Worm (Caenorhabditis elegans) whole organism, young adult: ENCODE measurements around the gene ZK792.12.

Experiments
- B0336.3 ChIP-seq: fragments of 200-800 bp; sonication (Bioruptor generic); IDR thresholded peaks from 2 replicates; pipeline ENCODE4 v1.3.6; 2022; ENCODE audit warnings: missing genetic modification characterization, missing compliant biosample characterization
- C17E4.6 ChIP-seq: fragments of 200-800 bp; sonication (Bioruptor generic); IDR thresholded peaks from 2 replicates; pipeline ENCODE4 v1.3.6; 2022; ENCODE audit warnings: missing genetic modification reagents, missing genetic modification characterization, missing compliant biosample characterization
- D2030.7 ChIP-seq: fragments of 200-800 bp; sonication (Bioruptor generic); IDR thresholded peaks from 2 replicates; pipeline ENCODE4 v1.3.6; 2022; ENCODE audit warnings: missing genetic modification reagents, missing genetic modification characterization, missing compliant biosample characterization
- F23B12.7 ChIP-seq: sonication (generic microtip); optimal IDR thresholded peaks from 2 replicates; lab custom pipeline; 2017; ENCODE audit warnings: missing genetic modification characterization, mild to moderate bottlenecking, missing compliant biosample characterization, antibody characterized with exemption, moderate library complexity; ENCODE audit not compliant: insufficient read depth
- F52B5.7 ChIP-seq: sonication (generic microtip); optimal IDR thresholded peaks from 2 replicates; lab custom pipeline; 2016; ENCODE audit warnings: mild to moderate bottlenecking, missing genetic modification characterization, missing compliant biosample characterization
- K11D2.4 ChIP-seq: fragments of 200-800 bp; sonication (Bioruptor generic); IDR thresholded peaks from 2 replicates; pipeline ENCODE4 v1.3.6; 2022; ENCODE audit warnings: missing genetic modification reagents, missing genetic modification characterization, missing compliant biosample characterization
- K12H6.12 ChIP-seq: fragments of 200-800 bp; sonication (Bioruptor generic); optimal IDR thresholded peaks from 2 replicates; lab custom pipeline; 2018; ENCODE audit warnings: mild to moderate bottlenecking, missing genetic modification characterization, missing compliant biosample characterization
- atf-7 ChIP-seq: sonication (generic microtip); optimal IDR thresholded peaks from 2 replicates; lab custom pipeline; 2017; ENCODE audit warnings: mild to moderate bottlenecking, missing genetic modification characterization, missing compliant biosample characterization
- attf-3 ChIP-seq: fragments of 200-800 bp; sonication (Bioruptor generic); conservative IDR thresholded peaks from 2 replicates; pipeline ENCODE4 v1.3.6; 2022; ENCODE audit warnings: missing genetic modification reagents, missing genetic modification characterization, missing compliant biosample characterization
- attf-6 ChIP-seq: fragments of 200-800 bp; sonication (Bioruptor generic); IDR thresholded peaks from 2 replicates; pipeline ENCODE4 v1.3.6; 2022; ENCODE audit warnings: missing genetic modification reagents, missing genetic modification characterization, missing compliant biosample characterization
- bed-1 ChIP-seq: fragments of 200-800 bp; sonication (Bioruptor generic); IDR thresholded peaks from 2 replicates; pipeline ENCODE4 v1.3.6; 2022; ENCODE audit warnings: missing genetic modification reagents, missing genetic modification characterization, missing compliant biosample characterization
- cebp-1 ChIP-seq, 2 experiments: fragments of 200-800 bp in 1 of 2; sonication (Bioruptor generic) in 1 of 2; sonication (generic microtip) in 1 of 2; IDR thresholded peaks in 1 of 2; optimal IDR thresholded peaks in 1 of 2; 2 replicates each; pipeline versions ENCODE4 v1.3.6 to Lab custom; 2017 to 2022; ENCODE audit warnings: missing compliant biosample characterization in 2 of 2, missing genetic modification characterization in 2 of 2, mild to moderate bottlenecking in 1 of 2, missing genetic modification reagents in 1 of 2, moderate library complexity in 1 of 2
- ceh-100 ChIP-seq: fragments of 200-800 bp; sonication (Bioruptor generic); IDR thresholded peaks from 2 replicates; pipeline ENCODE4 v1.3.6; 2022; ENCODE audit warnings: missing genetic modification reagents, missing genetic modification characterization, missing compliant biosample characterization
- ceh-40 ChIP-seq: fragments of 200-800 bp; sonication (Bioruptor generic); IDR thresholded peaks from 2 replicates; pipeline ENCODE4 v1.3.6; 2022; ENCODE audit warnings: missing genetic modification characterization, missing compliant biosample characterization
- ceh-79 ChIP-seq: sonication (generic microtip); optimal IDR thresholded peaks from 2 replicates; lab custom pipeline; 2017; ENCODE audit warnings: mild to moderate bottlenecking, missing genetic modification characterization, missing compliant biosample characterization
- dpl-1 ChIP-seq: fragments of 150-350 bp; optimal IDR thresholded peaks from 2 replicates; lab custom pipeline; 2014; ENCODE audit warnings: missing biosample characterization, missing genetic modification reagents, missing genetic modification characterization
- egl-44 ChIP-seq: fragments of 200-800 bp; sonication (Bioruptor generic); IDR thresholded peaks from 2 replicates; pipeline ENCODE4 v1.3.6; 2022; ENCODE audit warnings: missing genetic modification reagents, missing genetic modification characterization, missing compliant biosample characterization
- egrh-3 ChIP-seq: fragments of 200-800 bp; sonication (Bioruptor generic); IDR thresholded peaks from 2 replicates; pipeline ENCODE4 v1.3.6; 2022; ENCODE audit warnings: missing genetic modification reagents, missing genetic modification characterization, missing compliant biosample characterization
- him-1 ChIP-seq: sonication (generic microtip); optimal IDR thresholded peaks from 2 replicates; lab custom pipeline; 2016; ENCODE audit warnings: missing genotype, missing genetic modification reagents, missing genetic modification characterization, missing compliant biosample characterization
- hmg-20 ChIP-seq: fragments of 200-800 bp; sonication (Bioruptor generic); IDR thresholded peaks from 2 replicates; pipeline ENCODE4 v1.3.6; 2022; ENCODE audit warnings: missing genetic modification reagents, missing genetic modification characterization, missing compliant biosample characterization
- hsf-1 ChIP-seq: fragments of 200-800 bp; sonication (Bioruptor generic); IDR thresholded peaks from 2 replicates; pipeline ENCODE4 v1.3.6; 2022; ENCODE audit warnings: missing genetic modification reagents, missing genetic modification characterization, missing compliant biosample characterization
- let-607 ChIP-seq, 2 experiments: fragments of 200-800 bp in 1 of 2; sonication (Bioruptor generic) in 1 of 2; sonication (generic microtip) in 1 of 2; optimal IDR thresholded peaks; 2 replicates each; lab custom pipeline; 2016 to 2018; ENCODE audit warnings: mild to moderate bottlenecking in 2 of 2, missing compliant biosample characterization in 2 of 2, missing genetic modification characterization in 2 of 2, moderate library complexity in 2 of 2, missing genotype in 1 of 2
- lin-35 ChIP-seq, 3 experiments: fragments of 150-350 bp in 2 of 3; sonication (generic microtip) in 1 of 3; optimal IDR thresholded peaks; 2 replicates each; lab custom pipeline; 2014 to 2018; ENCODE audit warnings: missing biosample characterization in 3 of 3, missing genetic modification characterization in 3 of 3, missing genetic modification reagents in 3 of 3
- lin-54 ChIP-seq: fragments of 200-800 bp; sonication (Bioruptor generic); optimal IDR thresholded peaks from 2 replicates; lab custom pipeline; 2018; ENCODE audit warnings: mild to moderate bottlenecking, missing genetic modification characterization, missing compliant biosample characterization
- lir-1 ChIP-seq: fragments of 200-800 bp; sonication (Bioruptor generic); conservative IDR thresholded peaks from 2 replicates; pipeline ENCODE4 v1.3.6; 2022; ENCODE audit warnings: missing genetic modification reagents, missing genetic modification characterization, missing compliant biosample characterization
- lsl-1 ChIP-seq: fragments of 200-800 bp; sonication (Bioruptor generic); optimal IDR thresholded peaks from 2 replicates; lab custom pipeline; 2018; ENCODE audit warnings: mild to moderate bottlenecking, missing genetic modification characterization, moderate library complexity, missing compliant biosample characterization
- lsy-27 ChIP-seq: sonication (generic microtip); optimal IDR thresholded peaks from 2 replicates; lab custom pipeline; 2017; ENCODE audit warnings: missing genetic modification characterization, mild to moderate bottlenecking, missing compliant biosample characterization, antibody characterized with exemption, missing genotype, borderline replicate concordance; ENCODE audit not compliant: insufficient read depth
- madf-6 ChIP-seq: fragments of 200-800 bp; sonication (Bioruptor generic); IDR thresholded peaks from 2 replicates; pipeline ENCODE4 v1.3.6; 2022; ENCODE audit warnings: missing genetic modification reagents, missing genetic modification characterization, missing compliant biosample characterization
- madf-8 ChIP-seq: fragments of 200-800 bp; sonication (Bioruptor generic); conservative IDR thresholded peaks from 2 replicates; pipeline ENCODE4 v1.3.6; 2022; ENCODE audit warnings: missing genetic modification reagents, missing genetic modification characterization, missing compliant biosample characterization
- mel-28 ChIP-seq: sonication (generic microtip); optimal IDR thresholded peaks from 2 replicates; lab custom pipeline; 2016; ENCODE audit warnings: borderline replicate concordance, mild to moderate bottlenecking, missing genetic modification characterization, missing compliant biosample characterization
- nfyb-1 ChIP-seq: fragments of 200-800 bp; sonication (Bioruptor generic); IDR thresholded peaks from 2 replicates; pipeline ENCODE4 v1.3.6; 2022; ENCODE audit warnings: missing genetic modification reagents, missing genetic modification characterization, missing compliant biosample characterization
- nhr-120 ChIP-seq: fragments of 200-800 bp; sonication (Bioruptor generic); IDR thresholded peaks from 2 replicates; pipeline ENCODE4 v1.3.6; 2022; ENCODE audit warnings: missing genetic modification characterization, missing compliant biosample characterization
- nhr-179 ChIP-seq: sonication (generic microtip); optimal IDR thresholded peaks from 2 replicates; lab custom pipeline; 2016; ENCODE audit warnings: mild to moderate bottlenecking, missing genetic modification characterization, missing compliant biosample characterization
- nhr-80 ChIP-seq: sonication (generic microtip); optimal IDR thresholded peaks from 2 replicates; lab custom pipeline; 2016; ENCODE audit warnings: missing genetic modification characterization, missing compliant biosample characterization
- pbrm-1 ChIP-seq: fragments of 200-800 bp; sonication (Bioruptor generic); IDR thresholded peaks from 2 replicates; pipeline ENCODE4 v1.3.6; 2022; ENCODE audit warnings: missing genetic modification reagents, missing genetic modification characterization, missing compliant biosample characterization
- rcor-1 ChIP-seq: fragments of 200-800 bp; sonication (Bioruptor generic); IDR thresholded peaks from 2 replicates; pipeline ENCODE4 v1.3.6; 2022; ENCODE audit warnings: missing genetic modification reagents, missing genetic modification characterization, missing compliant biosample characterization
- sdz-38 ChIP-seq: sonication (generic microtip); optimal IDR thresholded peaks from 2 replicates; lab custom pipeline; 2016; ENCODE audit warnings: missing genotype, missing genetic modification characterization, missing compliant biosample characterization
- snpc-1.3 ChIP-seq: sonication (generic microtip); optimal IDR thresholded peaks from 2 replicates; lab custom pipeline; 2017; ENCODE audit warnings: missing genetic modification characterization, mild to moderate bottlenecking, missing compliant biosample characterization, antibody characterized with exemption, moderate library complexity, missing genotype, missing genetic modification reagents; ENCODE audit not compliant: insufficient read depth
- snpc-4 ChIP-seq, 5 experiments: fragments of 150-350 bp in 1 of 5; sonication (generic microtip) in 4 of 5; optimal IDR thresholded peaks; 2 replicates each; lab custom pipeline; 2014 to 2018; ENCODE audit warnings: missing genetic modification characterization in 5 of 5, missing biosample characterization in 3 of 5, antibody characterized with exemption in 2 of 5, mild to moderate bottlenecking in 2 of 5, missing compliant biosample characterization in 2 of 5, missing genotype in 2 of 5, moderate library complexity in 2 of 5, missing genetic modification reagents in 1 of 5
- somi-1 ChIP-seq: fragments of 200-800 bp; sonication (Bioruptor generic); optimal IDR thresholded peaks from 2 replicates; lab custom pipeline; 2018; ENCODE audit warnings: mild to moderate bottlenecking, missing genetic modification characterization, missing compliant biosample characterization
- ztf-18 ChIP-seq: sonication (generic microtip); optimal IDR thresholded peaks from 2 replicates; lab custom pipeline; 2016; ENCODE audit warnings: missing genotype, mild to moderate bottlenecking, missing genetic modification characterization, missing compliant biosample characterization
- ztf-22 ChIP-seq: fragments of 200-800 bp; sonication (Bioruptor generic); optimal IDR thresholded peaks from 2 replicates; lab custom pipeline; 2018; ENCODE audit warnings: mild to moderate bottlenecking, missing genetic modification characterization, moderate library complexity, missing compliant biosample characterization
- ztf-25 ChIP-seq: fragments of 200-800 bp; sonication (Bioruptor generic); IDR thresholded peaks from 2 replicates; pipeline ENCODE4 v1.3.6; 2022; ENCODE audit warnings: missing genetic modification reagents, missing genetic modification characterization, missing compliant biosample characterization

Gene ZK792.12

ce11 chrIV:11691524-11691923, 2.1 kb upstream of the ZK792.12 start:
- TF ChIP-seq nhr-80 (tag; lab: Kevin White, UChicago) (peak; percentile 12), ceh-79 (no peak), snpc-4 (GFP tag; optimal IDR thresholded peaks at IDR 0.05; lab: Kevin White, UChicago) (no peak), snpc-4 (tag; optimal IDR thresholded peaks at IDR 0.05; lab: Kevin White, UChicago) (peak in 1 of 4 experiments; percentile 25), snpc-1.3 (no peak), cebp-1 (GFP tag; IDR thresholded peaks at IDR 0.05; lab: Robert Waterston, UW) (no peak), cebp-1 (tag; optimal IDR thresholded peaks at IDR 0.05; lab: Kevin White, UChicago) (peak; percentile 22)

- TF ChIP-seq pbrm-1 (GFP tag; lab: Robert Waterston, UW): peak; percentile 42; the same call in 1 of the 2 replicates
- no peak for TF ChIP-seq bed-1
- TF ChIP-seq D2030.7 (GFP tag; lab: Robert Waterston, UW): no peak
- no peak for TF ChIP-seq nhr-120
- peak in 1 of 3 experiments; percentile 46 for TF ChIP-seq lin-35 (GFP tag; optimal IDR thresholded peaks at IDR 0.05; lab: Kevin White, UChicago)
- peak; percentile 47 for TF ChIP-seq egrh-3 (GFP tag; lab: Robert Waterston, UW)
- TF ChIP-seq ztf-25 (GFP tag; lab: Robert Waterston, UW): no peak
- peak; percentile 66 for TF ChIP-seq K12H6.12 (tag; lab: Kevin White, UChicago)
- no peak for TF ChIP-seq ceh-40
- peak; percentile 34 for TF ChIP-seq lin-54 (GFP tag; lab: Kevin White, UChicago)
- no peak for TF ChIP-seq K11D2.4 (GFP tag; lab: Robert Waterston, UW)
- no peak for TF ChIP-seq F52B5.7 (tag; lab: Kevin White, UChicago)
- no peak for TF ChIP-seq dpl-1 (GFP tag; lab: Kevin White, UChicago)
- TF ChIP-seq mel-28: no peak
- TF ChIP-seq hsf-1 (GFP tag; lab: Robert Waterston, UW): no peak
- no peak for TF ChIP-seq ceh-100 (GFP tag; lab: Robert Waterston, UW)
- no peak for TF ChIP-seq attf-3 (GFP tag; lab: Robert Waterston, UW)
- 0 out of 2 replicates have a peak, but pooled peaks have one; percentile 23 for TF ChIP-seq rcor-1 (GFP tag; lab: Robert Waterston, UW)
- peak; percentile 21 for TF ChIP-seq ztf-18 (tag; lab: Kevin White, UChicago)
- no peak for TF ChIP-seq madf-8 (GFP tag; lab: Robert Waterston, UW)
- TF ChIP-seq lir-1: no peak
- no peak for TF ChIP-seq somi-1 (GFP tag; lab: Kevin White, UChicago)
- TF ChIP-seq sdz-38: no peak
- TF ChIP-seq C17E4.6 (GFP tag; lab: Robert Waterston, UW): no peak
- TF ChIP-seq let-607 (tag; optimal IDR thresholded peaks at IDR 0.05; lab: Kevin White, UChicago): peak in 1 of 2 experiments; percentile 53
- TF ChIP-seq hmg-20 (GFP tag; lab: Robert Waterston, UW): no peak
- no peak for TF ChIP-seq lsy-27 (tag; lab: Kevin White, UChicago)
- peak; percentile 49; the same call in 1 of the 2 replicates for TF ChIP-seq nfyb-1 (GFP tag; lab: Robert Waterston, UW)
- no peak for TF ChIP-seq snpc-4 (GFP tag; optimal IDR thresholded peaks at IDR 0.05; lab: Kevin White, UChicago)
- peak in 3 of 4 experiments; percentile 15 to 43 (median 25) for TF ChIP-seq snpc-4 (tag; optimal IDR thresholded peaks at IDR 0.05; lab: Kevin White, UChicago)
- TF ChIP-seq him-1 (tag; lab: Kevin White, UChicago): no peak
- no peak for TF ChIP-seq lsl-1
- no peak for TF ChIP-seq madf-6 (GFP tag; lab: Robert Waterston, UW)
- TF ChIP-seq attf-6: no peak
- TF ChIP-seq B0336.3 (GFP tag; lab: Robert Waterston, UW): peak; percentile 86
- no peak for TF ChIP-seq cebp-1 (GFP tag; IDR thresholded peaks at IDR 0.05; lab: Robert Waterston, UW)
- peak; percentile 72 for TF ChIP-seq cebp-1 (tag; optimal IDR thresholded peaks at IDR 0.05; lab: Kevin White, UChicago)
- TF ChIP-seq nhr-179 (tag; lab: Kevin White, UChicago): no peak
- 0 out of 2 replicates have a peak, but pooled peaks have one; percentile 21 for TF ChIP-seq egl-44
- peak; percentile 79 for TF ChIP-seq ztf-22 (GFP tag; lab: Kevin White, UChicago)
- TF ChIP-seq atf-7 (tag; lab: Kevin White, UChicago): peak; percentile 48
- TF ChIP-seq F23B12.7: no peak
Observed at ce11 chrIV:11692071-11692673, 1.4 kb upstream of the ZK792.12 start.
